Worm (Caenorhabditis elegans): Measurements from ENCODE around the gene twk-28.
A peak's percentile ranks its signal among the peaks of the same experiment; 100 is the strongest.

Gene twk-28

ce11 chrX:4244489-4245123, 34.5 kb downstream of the twk-28 start:
- TF ChIP-seq unc-39 (tag; optimal IDR thresholded peaks at IDR 0.05) (no peak), nhr-12 (tag; optimal IDR thresholded peaks at IDR 0.05) (no peak), unc-120 (tag; optimal IDR thresholded peaks at IDR 0.05; ENCODE audit: poor library complexity, severe bottlenecking) (no peak), M03D4.4 (tag; optimal IDR thresholded peaks at IDR 0.05) (no peak), hlh-1 (tag; optimal IDR thresholded peaks at IDR 0.05) (no peak), lsy-2 (tag; optimal IDR thresholded peaks at IDR 0.05) (no peak), sem-2 (GFP tag; optimal IDR thresholded peaks at IDR 0.05) (no peak), tbx-8 (GFP tag; optimal IDR thresholded peaks at IDR 0.05) (no peak), mep-1 (tag; optimal IDR thresholded peaks at IDR 0.05) (no peak), sptf-1 (tag; optimal IDR thresholded peaks at IDR 0.05) (no peak), ceh-83 (GFP tag; optimal IDR thresholded peaks at IDR 0.05) (no peak), lin-32 (GFP tag; optimal IDR thresholded peaks at IDR 0.05) (no peak), elt-3 (tag; optimal IDR thresholded peaks at IDR 0.05) (no peak), bed-3 (GFP tag; optimal IDR thresholded peaks at IDR 0.05) (no peak), ces-1 (GFP tag; optimal IDR thresholded peaks at IDR 0.05) (no peak), blmp-1 (tag; optimal IDR thresholded peaks at IDR 0.05) (no peak), ceh-43 (GFP tag; optimal IDR thresholded peaks at IDR 0.05) (no peak), drap-1 (GFP tag; optimal IDR thresholded peaks at IDR 0.05) (no peak)

- TF ChIP-seq ces-1 (GFP tag; optimal IDR thresholded peaks at IDR 0.05) (peak; percentile 80), lin-32 (GFP tag; optimal IDR thresholded peaks at IDR 0.05) (no peak), tbx-8 (GFP tag; optimal IDR thresholded peaks at IDR 0.05) (no peak), elt-1 (tag; optimal IDR thresholded peaks at IDR 0.05; ENCODE audit: borderline replicate concordance, insufficient read depth) (no peak)
These were observed 40.2 kb downstream of the twk-28 start for ce11 chrX:4238971-4239370.

- TF ChIP-seq ham-2 (GFP tag; optimal IDR thresholded peaks at IDR 0.05) (no peak), bed-3 (GFP tag; optimal IDR thresholded peaks at IDR 0.05) (no peak), nhr-12 (tag; optimal IDR thresholded peaks at IDR 0.05) (no peak), mep-1 (tag; optimal IDR thresholded peaks at IDR 0.05) (no peak), snpc-4 (tag; optimal IDR thresholded peaks at IDR 0.05) (no peak), blmp-1 (tag; optimal IDR thresholded peaks at IDR 0.05) (no peak), lsy-2 (tag; optimal IDR thresholded peaks at IDR 0.05) (no peak), ceh-39 (tag; optimal IDR thresholded peaks at IDR 0.05) (no peak), nhr-237 (tag; optimal IDR thresholded peaks at IDR 0.05) (no peak), zip-8 (tag; optimal IDR thresholded peaks at IDR 0.05) (no peak), sem-2 (GFP tag; optimal IDR thresholded peaks at IDR 0.05) (no peak), elt-3 (tag; optimal IDR thresholded peaks at IDR 0.05) (no peak), mls-2 (tag; optimal IDR thresholded peaks at IDR 0.05) (no peak), ztf-11 (tag; optimal IDR thresholded peaks at IDR 0.05) (no peak), hlh-1 (tag; optimal IDR thresholded peaks at IDR 0.05) (no peak)
These were observed 43.4 kb downstream of the twk-28 start, which contains the start of gene rab-37 for ce11 chrX:4235752-4236151. rab-37 (minus strand) TSS chrX:4235852.
